Fruit fly (Drosophila melanogaster) whole organism, embryonic: ENCODE results near the gene CG43093.

Experiments
- B-H1 ChIP-seq: fragments of 200-800 bp; sonication (Bioruptor generic); IDR thresholded peaks from 3 replicates; pipeline ENCODE4 v1.3.6; 2022; ENCODE audit warnings: missing biosample characterization, missing genetic modification characterization
- CG10209 ChIP-seq: fragments of 200-800 bp; sonication (Bioruptor generic); optimal IDR thresholded peaks from 3 replicates; lab custom pipeline; 2017; ENCODE audit warnings: missing biosample characterization, mild to moderate bottlenecking, missing genetic modification characterization, missing genetic modification reagents
- CG12104 ChIP-seq: fragments of 200-800 bp; sonication (Bioruptor generic); optimal IDR thresholded peaks from 3 replicates; lab custom pipeline; 2016; ENCODE audit warnings: missing biosample characterization, missing genetic modification characterization
- CG12744 ChIP-seq: fragments of 200-800 bp; sonication (Bioruptor generic); optimal IDR thresholded peaks from 2 replicates; lab custom pipeline; 2016; ENCODE audit warnings: missing biosample characterization, missing genetic modification characterization
- CG14014 ChIP-seq: fragments of 200-800 bp; sonication (Bioruptor generic); IDR thresholded peaks from 2 replicates; pipeline ENCODE4 v1.3.6; 2022; ENCODE audit warnings: missing biosample characterization, missing genetic modification characterization
- CG1603 ChIP-seq: fragments of 200-800 bp; sonication (Bioruptor generic); optimal IDR thresholded peaks from 2 replicates; lab custom pipeline; 2019; ENCODE audit warnings: missing biosample characterization, mild to moderate bottlenecking, missing genetic modification characterization, moderate library complexity
- CG16815 ChIP-seq: fragments of 200-800 bp; sonication (Bioruptor generic); optimal IDR thresholded peaks from 3 replicates; lab custom pipeline; 2017; ENCODE audit warnings: missing biosample characterization, mild to moderate bottlenecking, missing genetic modification characterization
- CG17186 ChIP-seq: fragments of 200-800 bp; sonication (Bioruptor generic); optimal IDR thresholded peaks from 3 replicates; lab custom pipeline; 2017; ENCODE audit warnings: missing biosample characterization, missing genetic modification reagents, missing genetic modification characterization
- CG2199 ChIP-seq: fragments of 200-800 bp; sonication (Bioruptor generic); IDR thresholded peaks from 3 replicates; pipeline ENCODE4 v1.3.6; 2022; ENCODE audit warnings: missing biosample characterization, missing genetic modification characterization
- CG32772 ChIP-seq: fragments of 200-800 bp; sonication (Bioruptor generic); IDR thresholded peaks from 2 replicates; pipeline ENCODE4 v1.3.6; 2022; ENCODE audit warnings: missing biosample characterization, missing genetic modification characterization
- CG3838 ChIP-seq: fragments of 200-800 bp; sonication (Bioruptor generic); optimal IDR thresholded peaks from 3 replicates; lab custom pipeline; 2016; ENCODE audit warnings: missing biosample characterization, missing genetic modification characterization
- CG4360 ChIP-seq: fragments of 200-800 bp; sonication (Bioruptor generic); IDR thresholded peaks from 2 replicates; pipeline ENCODE4 v1.3.6; 2022; ENCODE audit warnings: missing biosample characterization, missing genetic modification characterization
- CG4707 ChIP-seq: fragments of 200-800 bp; sonication (Bioruptor generic); optimal IDR thresholded peaks from 2 replicates; lab custom pipeline; 2018; ENCODE audit warnings: missing biosample characterization, mild to moderate bottlenecking, missing genetic modification characterization, moderate library complexity
- CG6175 ChIP-seq: fragments of 200-800 bp; sonication (Bioruptor generic); IDR thresholded peaks from 3 replicates; pipeline ENCODE4 v1.3.6; 2022; ENCODE audit warnings: missing biosample characterization, missing genetic modification characterization
- CG7372 ChIP-seq: fragments of 200-800 bp; sonication (Bioruptor generic); IDR thresholded peaks from 2 replicates; pipeline ENCODE4 v1.3.6; 2022; ENCODE audit warnings: missing biosample characterization, missing genetic modification characterization
- CG7556 ChIP-seq: fragments of 200-800 bp; sonication (Bioruptor generic); optimal IDR thresholded peaks from 2 replicates; lab custom pipeline; 2017; ENCODE audit warnings: missing biosample characterization, mild to moderate bottlenecking, missing genetic modification characterization
- CG9876 ChIP-seq: fragments of 200-800 bp; sonication (Bioruptor generic); optimal IDR thresholded peaks from 2 replicates; lab custom pipeline; 2016; ENCODE audit warnings: missing biosample characterization, missing genetic modification characterization
- CkIIα-i1 ChIP-seq: fragments of 200-800 bp; sonication (Bioruptor generic); IDR thresholded peaks from 2 replicates; pipeline ENCODE4 v1.3.6; 2022; ENCODE audit warnings: missing biosample characterization, missing genetic modification characterization
- Doc3 ChIP-seq: fragments of 200-800 bp; sonication (Bioruptor generic); IDR thresholded peaks from 3 replicates; pipeline ENCODE4 v1.3.6; 2022; ENCODE audit warnings: missing biosample characterization, missing genetic modification characterization; ENCODE audit not compliant: partially characterized antibody
- Dp ChIP-seq: fragments of 200-800 bp; sonication (Bioruptor generic); optimal IDR thresholded peaks from 2 replicates; lab custom pipeline; 2018; ENCODE audit warnings: missing biosample characterization, mild to moderate bottlenecking, missing genetic modification characterization, moderate library complexity
- HmgD ChIP-seq: fragments of 200-800 bp; sonication (Bioruptor generic); optimal IDR thresholded peaks from 3 replicates; lab custom pipeline; 2016; ENCODE audit warnings: missing biosample characterization, missing genetic modification characterization
- Hr51 ChIP-seq, 2 experiments: fragments of 200-800 bp; sonication (Bioruptor generic); optimal IDR thresholded peaks; 2 replicates in 1 of 2; 3 replicates in 1 of 2; lab custom pipeline; 2016 to 2018; ENCODE audit warnings: missing biosample characterization in 2 of 2, missing genetic modification characterization in 2 of 2, mild to moderate bottlenecking in 1 of 2, moderate library complexity in 1 of 2
- Hr78 ChIP-seq, 2 experiments: fragments of 200-800 bp in 1 of 2; fragments of >200 bp in 1 of 2; sonication (Bioruptor generic) in 1 of 2; optimal IDR thresholded peaks; 2 replicates each; lab custom pipeline; 2017 to 2019; ENCODE audit warnings: missing biosample characterization in 2 of 2, missing genetic modification characterization in 2 of 2, mild to moderate bottlenecking in 1 of 2, moderate library complexity in 1 of 2
- Lpt ChIP-seq: fragments of >200 bp; optimal IDR thresholded peaks from 2 replicates; lab custom pipeline; 2018; ENCODE audit warnings: missing biosample characterization, missing genetic modification characterization
- NC2β ChIP-seq: fragments of 200-800 bp; sonication (Bioruptor generic); optimal IDR thresholded peaks from 2 replicates; lab custom pipeline; 2016; ENCODE audit warnings: missing biosample characterization, missing genetic modification characterization
- NFAT ChIP-seq: fragments of 200-800 bp; sonication (Bioruptor generic); IDR thresholded peaks from 2 replicates; pipeline ENCODE4 v1.3.6; 2022; ENCODE audit warnings: missing biosample characterization, missing genetic modification characterization
- Nf-YA ChIP-seq: fragments of 200-800 bp; sonication (Bioruptor generic); IDR thresholded peaks from 2 replicates; pipeline ENCODE4 v1.3.6; 2022; ENCODE audit warnings: missing biosample characterization, missing genetic modification characterization
- PHDP ChIP-seq: fragments of 200-800 bp; sonication (Bioruptor generic); optimal IDR thresholded peaks from 3 replicates; lab custom pipeline; 2018; ENCODE audit warnings: missing biosample characterization, mild to moderate bottlenecking, missing genetic modification characterization, moderate library complexity
- Side ChIP-seq: fragments of 200-800 bp; sonication (Bioruptor generic); optimal IDR thresholded peaks from 2 replicates; lab custom pipeline; 2016; ENCODE audit warnings: missing biosample characterization, missing genetic modification characterization
- Xbp1 ChIP-seq: fragments of 200-800 bp; sonication (Bioruptor generic); optimal IDR thresholded peaks from 3 replicates; lab custom pipeline; 2016; ENCODE audit warnings: missing biosample characterization, mild to moderate bottlenecking, missing genetic modification characterization
- amos ChIP-seq: fragments of 200-800 bp; sonication (Bioruptor generic); IDR thresholded peaks from 2 replicates; pipeline ENCODE4 v1.3.6; 2022; ENCODE audit warnings: missing biosample characterization, missing genetic modification characterization; ENCODE audit not compliant: partially characterized antibody
- az2 ChIP-seq: fragments of 200-800 bp; sonication (Bioruptor generic); optimal IDR thresholded peaks from 3 replicates; lab custom pipeline; 2016; ENCODE audit warnings: missing biosample characterization, missing genetic modification characterization
- bab2 ChIP-seq: fragments of 200-800 bp; sonication (Bioruptor generic); optimal IDR thresholded peaks from 2 replicates; lab custom pipeline; 2016; ENCODE audit warnings: missing biosample characterization, missing genetic modification characterization
- bcd ChIP-seq: fragments of 200-800 bp; sonication (Bioruptor generic); optimal IDR thresholded peaks from 2 replicates; lab custom pipeline; 2017; ENCODE audit warnings: missing biosample characterization, mild to moderate bottlenecking, missing genetic modification characterization
- br ChIP-seq: fragments of >200 bp; optimal IDR thresholded peaks from 2 replicates; lab custom pipeline; 2017
- chm ChIP-seq: fragments of 200-800 bp; sonication (Bioruptor generic); IDR thresholded peaks from 2 replicates; pipeline ENCODE4 v1.3.6; 2022; ENCODE audit warnings: missing biosample characterization, missing genetic modification characterization
- croc ChIP-seq: fragments of 200-800 bp; sonication (Bioruptor generic); conservative IDR thresholded peaks from 3 replicates; pipeline ENCODE4 v1.3.6; 2022; ENCODE audit warnings: missing biosample characterization, missing genetic modification characterization
- crol ChIP-seq: fragments of 200-800 bp; sonication (Bioruptor generic); IDR thresholded peaks from 2 replicates; pipeline ENCODE4 v1.3.6; 2022; ENCODE audit warnings: missing biosample characterization, missing genetic modification characterization
- dmrt11E ChIP-seq: fragments of 200-800 bp; sonication (Bioruptor generic); optimal IDR thresholded peaks from 3 replicates; lab custom pipeline; 2018; ENCODE audit warnings: missing biosample characterization, mild to moderate bottlenecking, missing genetic modification characterization, moderate library complexity
- dpn ChIP-seq, 2 experiments: fragments of 200-800 bp; sonication (Bioruptor generic); optimal IDR thresholded peaks; 3 replicates each; lab custom pipeline; 2016; ENCODE audit warnings: missing biosample characterization in 2 of 2, missing genetic modification characterization in 2 of 2
- dysf ChIP-seq: fragments of 200-800 bp; sonication (Bioruptor generic); IDR thresholded peaks from 3 replicates; pipeline ENCODE4 v1.3.6; 2022; ENCODE audit warnings: missing biosample characterization, missing genetic modification characterization
- fru ChIP-seq: fragments of >200 bp; optimal IDR thresholded peaks from 2 replicates; lab custom pipeline; 2017
- fu2 ChIP-seq: fragments of 200-800 bp; sonication (Bioruptor generic); optimal IDR thresholded peaks from 2 replicates; lab custom pipeline; 2016; ENCODE audit warnings: missing biosample characterization, missing genetic modification characterization
- ro ChIP-seq: fragments of 200-800 bp; sonication (Bioruptor generic); IDR thresholded peaks from 2 replicates; pipeline ENCODE4 v1.3.6; 2022; ENCODE audit warnings: missing biosample characterization, missing genetic modification characterization
- run ChIP-seq: fragments of 200-800 bp; sonication (Bioruptor generic); optimal IDR thresholded peaks from 3 replicates; lab custom pipeline; 2018; ENCODE audit warnings: missing biosample characterization, mild to moderate bottlenecking, missing genetic modification characterization
- salm ChIP-seq: fragments of 200-800 bp; sonication (Bioruptor generic); optimal IDR thresholded peaks from 2 replicates; lab custom pipeline; 2018; ENCODE audit warnings: missing biosample characterization, mild to moderate bottlenecking, missing genetic modification characterization
- sens ChIP-seq: fragments of 200-800 bp; sonication (Bioruptor generic); peaks from one replicate; lab custom pipeline; 2016; ENCODE audit warnings: missing biosample characterization, missing genetic modification characterization
- sob ChIP-seq: fragments of 200-800 bp; sonication (Bioruptor generic); IDR thresholded peaks from 2 replicates; pipeline ENCODE4 v1.3.6; 2022; ENCODE audit warnings: missing biosample characterization, missing genetic modification characterization
- sug ChIP-seq: fragments of 200-800 bp; optimal IDR thresholded peaks from 2 replicates; lab custom pipeline; 2019; ENCODE audit warnings: missing biosample characterization, mild to moderate bottlenecking, missing genetic modification characterization, moderate library complexity
- vvl ChIP-seq: fragments of 200-800 bp; sonication (Bioruptor generic); IDR thresholded peaks from 2 replicates; pipeline ENCODE4 v1.3.6; 2022; ENCODE audit warnings: missing biosample characterization, missing genetic modification characterization
- wor ChIP-seq: fragments of 200-800 bp; sonication (Bioruptor generic); IDR thresholded peaks from 2 replicates; pipeline ENCODE4 v1.3.6; 2022; ENCODE audit warnings: missing biosample characterization, missing genetic modification characterization
- zen ChIP-seq: fragments of 200-800 bp; sonication (Bioruptor generic); optimal IDR thresholded peaks from 3 replicates; lab custom pipeline; 2018; ENCODE audit warnings: missing biosample characterization, mild to moderate bottlenecking, missing genetic modification characterization, moderate library complexity

The CG43093 gene

dm6 chr3R:22726031-22726770 is 43.9 kb downstream of the CG43093 start, which contains the start of gene RNF220 (continued):
- TF ChIP-seq CG7372 (GFP tag; lab: Robert Waterston, UW): no peak
- 0 out of 2 replicates have a peak, but pooled peaks have one; percentile 34 for TF ChIP-seq chm
- no peak for TF ChIP-seq Lpt (GFP tag; lab: Kevin White, UChicago)
- no peak for TF ChIP-seq salm (tag; lab: Kevin White, UChicago)
- no peak for TF ChIP-seq wor (GFP tag; lab: Robert Waterston, UW)
- TF ChIP-seq CG6175 (GFP tag; lab: Robert Waterston, UW): no peak
- TF ChIP-seq sens (GFP tag; lab: Kevin White, UChicago): no peak
- no peak for TF ChIP-seq dmrt11E (tag; lab: Kevin White, UChicago)
- no peak for TF ChIP-seq croc (GFP tag; lab: Robert Waterston, UW)
- TF ChIP-seq CG3838 (GFP tag; lab: Kevin White, UChicago): no peak
- TF ChIP-seq CG9876: no peak
- TF ChIP-seq CkIIα-i1: no peak
- no peak for TF ChIP-seq CG4360
- no peak for TF ChIP-seq sug (tag; lab: Kevin White, UChicago)
- no peak for TF ChIP-seq NFAT (GFP tag; lab: Robert Waterston, UW)
- TF ChIP-seq CG16815 (GFP tag; lab: Kevin White, UChicago): no peak
- TF ChIP-seq NC2β (GFP tag; lab: Kevin White, UChicago): no peak
- no peak for TF ChIP-seq vvl
- peak; percentile 30 for TF ChIP-seq Xbp1 (GFP tag; lab: Kevin White, UChicago)
- TF ChIP-seq Dp: peak; percentile 24
- no peak for TF ChIP-seq fu2 (GFP tag; lab: Kevin White, UChicago)
- TF ChIP-seq Side: no peak
- no peak for TF ChIP-seq CG32772 (GFP tag; lab: Robert Waterston, UW)
- TF ChIP-seq bab2 (GFP tag; lab: Kevin White, UChicago): no peak
- TF ChIP-seq Hr51 (GFP tag; optimal IDR thresholded peaks at IDR 0.05; lab: Kevin White, UChicago): peak in 1 of 2 experiments; percentile 31
- peak; percentile 82 for TF ChIP-seq amos
- no peak for TF ChIP-seq PHDP (tag; lab: Kevin White, UChicago)
- TF ChIP-seq CG14014: no peak
- TF ChIP-seq dpn (GFP tag; optimal IDR thresholded peaks at IDR 0.05; lab: Kevin White, UChicago): no peak
- peak; percentile 41 for TF ChIP-seq CG1603
- TF ChIP-seq HmgD (GFP tag; lab: Kevin White, UChicago): no peak
- no peak for TF ChIP-seq B-H1 (GFP tag; lab: Robert Waterston, UW)
- no peak for TF ChIP-seq Hr78 (GFP tag; optimal IDR thresholded peaks at IDR 0.05; lab: Kevin White, UChicago)
- TF ChIP-seq CG2199 (GFP tag; lab: Robert Waterston, UW): no peak
- no peak for TF ChIP-seq br (lab: Kevin White, UChicago)
- no peak for TF ChIP-seq CG12104 (GFP tag; lab: Kevin White, UChicago)
- no peak for TF ChIP-seq CG12744
- no peak; the same call in 2 of the 3 replicates for TF ChIP-seq Doc3 (GFP tag; lab: Robert Waterston, UW)
- TF ChIP-seq ro: no peak
- no peak for TF ChIP-seq CG17186 (GFP tag; lab: Kevin White, UChicago)
- TF ChIP-seq fru (lab: Kevin White, UChicago): no peak
- no peak for TF ChIP-seq CG7556 (GFP tag; lab: Kevin White, UChicago)
- TF ChIP-seq crol (GFP tag; lab: Robert Waterston, UW): no peak
- no peak for TF ChIP-seq sob
- TF ChIP-seq run (tag; lab: Kevin White, UChicago): no peak
- TF ChIP-seq CG4707 (GFP tag; lab: Kevin White, UChicago): no peak
- no peak for TF ChIP-seq dysf (GFP tag; lab: Robert Waterston, UW)
- TF ChIP-seq bcd (GFP tag; lab: Kevin White, UChicago): peak; percentile 28
- no peak for TF ChIP-seq CG10209 (GFP tag; lab: Kevin White, UChicago)
- no peak for TF ChIP-seq Nf-YA (GFP tag; lab: Robert Waterston, UW)
- TF ChIP-seq az2: peak; percentile 21
- TF ChIP-seq zen (tag; lab: Kevin White, UChicago): no peak
